Worm (Caenorhabditis elegans) whole organism, early embryonic: Measurements from ENCODE around the gene H06I04.3.

ENCODE experiments used
- ama-1 ChIP-seq: fragments of 150-350 bp; optimal IDR thresholded peaks from 2 replicates; lab custom pipeline; 2014
- ceh-36 ChIP-seq: sonication (generic microtip); optimal IDR thresholded peaks from 2 replicates; lab custom pipeline; 2016; ENCODE audit warnings: missing genetic modification characterization, inconsistent platforms, missing compliant biosample characterization
- hmbx-1 ChIP-seq: sonication (generic microtip); optimal IDR thresholded peaks from 2 replicates; lab custom pipeline; 2016; ENCODE audit warnings: mild to moderate bottlenecking, missing genetic modification characterization, missing compliant biosample characterization
- hmg-4 ChIP-seq: fragments of 200-800 bp; sonication (Bioruptor generic); optimal IDR thresholded peaks from 2 replicates; lab custom pipeline; 2018; ENCODE audit warnings: mild to moderate bottlenecking, missing genetic modification characterization, missing compliant biosample characterization
- hnd-1 ChIP-seq: sonication (generic microtip); optimal IDR thresholded peaks from 2 replicates; lab custom pipeline; 2016; ENCODE audit warnings: missing genetic modification characterization, missing compliant biosample characterization

ce11 chrIII:3067909-3068455 is 2.3 kb upstream of the H06I04.3 start, which contains the start of gene ubl-1:
- TF ChIP-seq ama-1 (lab: Kevin White, UChicago) (no peak), hmbx-1 (tag; lab: Kevin White, UChicago) (no peak), hnd-1 (tag; lab: Kevin White, UChicago) (no peak), ceh-36 (tag; lab: Kevin White, UChicago) (no peak), hmg-4 (GFP tag; lab: Kevin White, UChicago) (no peak)
